Worm (Caenorhabditis elegans) whole organism, mixed stage, embryonic: ENCODE data around the gene F19G12.1.

Source experiments
- M03D4.4 ChIP-seq: sonication (generic microtip); optimal IDR thresholded peaks from 2 replicates; lab custom pipeline; 2017; ENCODE audit warnings: mild to moderate bottlenecking, missing genetic modification characterization, missing compliant biosample characterization
- bed-3 ChIP-seq: fragments of 200-800 bp; sonication (Bioruptor generic); optimal IDR thresholded peaks from 3 replicates; lab custom pipeline; 2018; ENCODE audit warnings: mild to moderate bottlenecking, missing genetic modification characterization, moderate library complexity, missing compliant biosample characterization
- blmp-1 ChIP-seq: fragments of 150-350 bp; optimal IDR thresholded peaks from 2 replicates; lab custom pipeline; 2014; ENCODE audit warnings: missing biosample characterization, missing genetic modification characterization
- ceh-39 ChIP-seq: fragments of 150-350 bp; optimal IDR thresholded peaks from 2 replicates; lab custom pipeline; 2014; ENCODE audit warnings: missing biosample characterization, missing genetic modification characterization
- ceh-43 ChIP-seq: fragments of 200-800 bp; sonication (Bioruptor generic); optimal IDR thresholded peaks from 2 replicates; lab custom pipeline; 2018; ENCODE audit warnings: mild to moderate bottlenecking, missing genetic modification characterization, moderate library complexity, missing compliant biosample characterization
- ceh-83 ChIP-seq: fragments of 200-800 bp; sonication (Bioruptor generic); optimal IDR thresholded peaks from 2 replicates; lab custom pipeline; 2018; ENCODE audit warnings: mild to moderate bottlenecking, missing genetic modification characterization, missing compliant biosample characterization
- ces-1 ChIP-seq: fragments of 150-350 bp; optimal IDR thresholded peaks from 2 replicates; lab custom pipeline; 2014; ENCODE audit warnings: missing biosample characterization, missing genetic modification reagents, missing genetic modification characterization
- cnd-1 ChIP-seq: fragments of 200-800 bp; sonication (Bioruptor generic); optimal IDR thresholded peaks from 2 replicates; lab custom pipeline; 2018; ENCODE audit warnings: mild to moderate bottlenecking, missing genetic modification characterization, missing compliant biosample characterization
- drap-1 ChIP-seq: fragments of 200-800 bp; sonication (Bioruptor generic); optimal IDR thresholded peaks from 3 replicates; lab custom pipeline; 2018; ENCODE audit warnings: mild to moderate bottlenecking, missing genetic modification characterization, missing compliant biosample characterization
- elt-1 ChIP-seq: sonication (generic microtip); optimal IDR thresholded peaks from 2 replicates; lab custom pipeline; 2017; ENCODE audit warnings: missing genetic modification characterization, mild to moderate bottlenecking, missing compliant biosample characterization, antibody characterized with exemption, moderate library complexity, borderline replicate concordance; ENCODE audit not compliant: insufficient read depth
- elt-3 ChIP-seq: fragments of 150-350 bp; optimal IDR thresholded peaks from 2 replicates; lab custom pipeline; 2014; ENCODE audit warnings: missing biosample characterization, missing genetic modification characterization
- flh-1 ChIP-seq: fragments of 200-800 bp; sonication (Bioruptor generic); optimal IDR thresholded peaks from 2 replicates; lab custom pipeline; 2018; ENCODE audit warnings: mild to moderate bottlenecking, missing genetic modification characterization, moderate library complexity, missing compliant biosample characterization
- ham-2 ChIP-seq: fragments of 200-800 bp; sonication (Bioruptor generic); optimal IDR thresholded peaks from 2 replicates; lab custom pipeline; 2018; ENCODE audit warnings: mild to moderate bottlenecking, missing genetic modification characterization, missing compliant biosample characterization
- hlh-1 ChIP-seq: fragments of 150-350 bp; optimal IDR thresholded peaks from 2 replicates; lab custom pipeline; 2014; ENCODE audit warnings: missing biosample characterization, missing genetic modification reagents, missing genetic modification characterization
- lin-13 ChIP-seq: fragments of 150-350 bp; optimal IDR thresholded peaks from 2 replicates; lab custom pipeline; 2014; ENCODE audit warnings: missing biosample characterization, missing genetic modification characterization
- lin-32 ChIP-seq: fragments of 200-800 bp; sonication (Bioruptor generic); optimal IDR thresholded peaks from 2 replicates; lab custom pipeline; 2018; ENCODE audit warnings: mild to moderate bottlenecking, missing genetic modification characterization, missing compliant biosample characterization
- lsy-2 ChIP-seq: fragments of 150-350 bp; optimal IDR thresholded peaks from 2 replicates; lab custom pipeline; 2014; ENCODE audit warnings: missing biosample characterization, missing genetic modification characterization
- mab-5 ChIP-seq: fragments of 150-350 bp; optimal IDR thresholded peaks from 2 replicates; lab custom pipeline; 2014; ENCODE audit warnings: missing biosample characterization, missing genetic modification characterization
- mep-1 ChIP-seq: fragments of 150-350 bp; optimal IDR thresholded peaks from 2 replicates; lab custom pipeline; 2017; ENCODE audit warnings: missing biosample characterization, missing genetic modification reagents, missing genetic modification characterization, inconsistent platforms
- mls-2 ChIP-seq: sonication (generic microtip); optimal IDR thresholded peaks from 2 replicates; lab custom pipeline; 2016; ENCODE audit warnings: mild to moderate bottlenecking, missing genetic modification characterization, moderate library complexity, missing compliant biosample characterization
- nhr-12 ChIP-seq: fragments of 150-350 bp; optimal IDR thresholded peaks from 2 replicates; lab custom pipeline; 2014; ENCODE audit warnings: missing biosample characterization, missing genetic modification characterization
- nhr-2 ChIP-seq: fragments of 150-350 bp; optimal IDR thresholded peaks from 2 replicates; lab custom pipeline; 2014; ENCODE audit warnings: missing biosample characterization, missing genetic modification characterization
- nhr-237 ChIP-seq: fragments of 150-350 bp; optimal IDR thresholded peaks from 2 replicates; lab custom pipeline; 2014; ENCODE audit warnings: missing biosample characterization, missing genetic modification characterization
- nhr-28 ChIP-seq: fragments of 150-350 bp; optimal IDR thresholded peaks from 2 replicates; lab custom pipeline; 2014; ENCODE audit warnings: missing biosample characterization, missing genetic modification characterization
- nhr-76 ChIP-seq: sonication (generic microtip); optimal IDR thresholded peaks from 2 replicates; lab custom pipeline; 2017; ENCODE audit warnings: missing biosample characterization, missing genetic modification characterization
- pha-4 ChIP-seq: fragments of 150-350 bp; optimal IDR thresholded peaks from 2 replicates; lab custom pipeline; 2018; ENCODE audit warnings: missing biosample characterization, missing genetic modification reagents, missing genetic modification characterization
- sem-2 ChIP-seq: fragments of 200-800 bp; sonication (Bioruptor generic); optimal IDR thresholded peaks from 2 replicates; lab custom pipeline; 2018; ENCODE audit warnings: mild to moderate bottlenecking, missing genetic modification characterization, missing compliant biosample characterization
- snpc-4 ChIP-seq: fragments of 150-350 bp; optimal IDR thresholded peaks from 2 replicates; lab custom pipeline; 2014; ENCODE audit warnings: missing biosample characterization, missing genetic modification characterization
- sptf-1 ChIP-seq: sonication (generic microtip); optimal IDR thresholded peaks from 2 replicates; lab custom pipeline; 2017; ENCODE audit warnings: mild to moderate bottlenecking, missing genetic modification characterization, moderate library complexity, missing compliant biosample characterization
- tbx-8 ChIP-seq: fragments of 200-800 bp; sonication (Bioruptor generic); optimal IDR thresholded peaks from 2 replicates; lab custom pipeline; 2018; ENCODE audit warnings: mild to moderate bottlenecking, missing genetic modification characterization, moderate library complexity, missing compliant biosample characterization
- unc-120 ChIP-seq: sonication (generic microtip); optimal IDR thresholded peaks from 2 replicates; lab custom pipeline; 2017; ENCODE audit warnings: missing genetic modification characterization, missing compliant biosample characterization; ENCODE audit not compliant: poor library complexity, severe bottlenecking
- unc-39 ChIP-seq: fragments of 150-350 bp; optimal IDR thresholded peaks from 2 replicates; lab custom pipeline; 2014; ENCODE audit warnings: missing biosample characterization, missing genetic modification characterization
- unc-62 ChIP-seq: fragments of 150-350 bp; optimal IDR thresholded peaks from 2 replicates; lab custom pipeline; 2014; ENCODE audit warnings: missing biosample characterization, missing genetic modification reagents, missing genetic modification characterization
- zip-8 ChIP-seq: fragments of 150-350 bp; optimal IDR thresholded peaks from 2 replicates; lab custom pipeline; 2014; ENCODE audit warnings: missing biosample characterization, missing genetic modification characterization
- ztf-11 ChIP-seq: fragments of 150-350 bp; optimal IDR thresholded peaks from 2 replicates; lab custom pipeline; 2014; ENCODE audit warnings: missing biosample characterization, missing genetic modification characterization

F19G12.1 gene

DNA sequence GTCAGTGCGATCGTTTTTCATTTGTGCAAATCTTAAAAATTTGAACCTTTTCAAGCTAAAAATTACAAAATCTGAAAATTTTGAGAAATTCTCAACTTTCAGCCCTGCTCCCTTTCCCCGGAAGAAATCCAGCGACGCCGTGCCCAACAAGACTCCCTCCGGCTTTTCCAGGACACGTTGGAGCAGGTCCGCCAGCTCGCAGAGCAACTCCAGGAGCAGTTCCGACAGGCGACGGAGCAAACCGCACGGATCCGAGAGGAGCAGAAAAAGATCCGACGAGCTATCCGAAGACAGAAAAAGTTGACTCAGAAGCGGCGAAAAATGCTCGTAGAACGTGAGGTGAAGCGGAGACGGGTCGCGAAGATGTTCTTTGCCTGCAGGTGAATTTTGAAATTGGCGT lies 20.4 kb downstream of the F19G12.1 start:
- TF ChIP-seq mab-5 (tag; lab: Kevin White, UChicago) (no peak), unc-62 (GFP tag; lab: Kevin White, UChicago) (no peak), ztf-11 (tag; lab: Kevin White, UChicago) (no peak), mls-2 (tag; lab: Kevin White, UChicago) (no peak), drap-1 (GFP tag; lab: Kevin White, UChicago) (no peak), nhr-76 (tag; lab: Kevin White, UChicago) (no peak), blmp-1 (tag; lab: Kevin White, UChicago) (no peak), snpc-4 (tag; lab: Kevin White, UChicago) (no peak), zip-8 (no peak), bed-3 (GFP tag; lab: Kevin White, UChicago) (no peak), hlh-1 (no peak), sptf-1 (tag; lab: Kevin White, UChicago) (no peak), sem-2 (no peak), lin-32 (GFP tag; lab: Kevin White, UChicago) (no peak), tbx-8 (no peak), unc-39 (tag; lab: Kevin White, UChicago) (no peak), nhr-237 (tag; lab: Kevin White, UChicago) (no peak), cnd-1 (tag; lab: Kevin White, UChicago) (no peak), nhr-28 (tag; lab: Kevin White, UChicago) (no peak)

DNA sequence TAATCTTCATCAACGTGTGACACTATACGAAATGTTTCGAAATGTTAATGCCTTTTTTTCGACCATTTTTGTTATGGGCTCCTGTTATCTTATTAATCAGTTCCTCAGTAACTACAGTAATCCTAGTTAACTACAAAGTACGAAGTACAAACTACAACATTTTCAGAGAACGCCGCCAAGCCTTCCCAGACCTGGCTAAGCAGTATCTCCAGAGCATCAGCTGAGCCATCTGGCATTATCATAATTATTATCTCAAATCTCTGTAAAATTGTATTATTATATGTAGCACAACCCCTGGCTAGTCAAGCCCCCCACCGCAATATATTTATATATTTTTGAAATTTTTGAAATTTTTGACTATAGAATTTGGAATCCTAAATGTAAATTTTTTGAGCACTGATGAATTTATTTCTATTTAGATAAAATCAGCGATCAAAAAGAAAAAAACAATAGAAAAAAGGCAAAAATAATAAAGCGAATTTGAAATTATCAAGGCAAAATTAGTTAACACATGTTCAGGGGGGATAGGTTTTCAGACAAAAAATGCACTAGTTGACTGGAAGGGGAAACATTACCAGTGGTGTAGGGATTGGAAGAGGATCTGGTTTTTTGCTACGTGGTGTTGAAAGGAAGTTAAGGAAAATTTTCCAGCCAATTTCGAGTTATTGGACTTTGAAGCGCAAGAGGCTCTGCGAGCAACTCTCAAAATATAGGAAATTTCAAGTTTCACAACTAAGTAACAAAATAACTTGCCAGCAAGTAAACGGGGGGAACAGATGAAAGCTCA lies 21.2 kb downstream of the F19G12.1 start:
- TF ChIP-seq bed-3 (GFP tag; lab: Kevin White, UChicago) (no peak), cnd-1 (tag; lab: Kevin White, UChicago) (no peak), drap-1 (GFP tag; lab: Kevin White, UChicago) (no peak), ceh-43 (GFP tag; lab: Kevin White, UChicago) (no peak), mls-2 (tag; lab: Kevin White, UChicago) (no peak), mab-5 (tag; lab: Kevin White, UChicago) (no peak), ham-2 (no peak), lin-13 (no peak)

DNA sequence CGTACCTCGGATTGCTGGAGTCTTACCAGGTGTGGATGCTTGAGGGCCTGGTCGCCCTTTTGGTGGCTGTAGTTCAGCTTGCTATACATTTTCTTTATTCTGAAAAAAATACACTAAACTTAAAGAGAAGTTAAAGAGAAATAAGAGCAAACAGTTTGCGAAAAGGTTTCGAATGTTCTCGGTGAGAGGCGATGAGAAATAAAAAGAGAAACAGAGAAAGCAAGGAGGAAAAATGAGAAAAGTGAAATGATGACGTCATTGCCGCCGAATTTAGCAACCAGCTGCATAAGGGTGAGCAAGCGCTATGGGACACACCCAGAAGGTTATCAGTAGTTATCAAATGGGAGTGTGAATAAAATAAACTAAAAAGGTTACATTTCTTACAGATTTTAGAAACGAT lies 23.0 kb downstream of the F19G12.1 start, which contains the start of gene cebp-1:
Gene cebp-1 (minus strand): TSS at position 99 of the 400 bp plus-strand sequence.
- TF ChIP-seq nhr-28 (tag; lab: Kevin White, UChicago) (no peak), lsy-2 (no peak), zip-8 (no peak), ceh-39 (tag; lab: Kevin White, UChicago) (no peak), ham-2 (no peak), unc-62 (GFP tag; lab: Kevin White, UChicago) (no peak), lin-32 (GFP tag; lab: Kevin White, UChicago) (no peak), ceh-83 (no peak)

DNA sequence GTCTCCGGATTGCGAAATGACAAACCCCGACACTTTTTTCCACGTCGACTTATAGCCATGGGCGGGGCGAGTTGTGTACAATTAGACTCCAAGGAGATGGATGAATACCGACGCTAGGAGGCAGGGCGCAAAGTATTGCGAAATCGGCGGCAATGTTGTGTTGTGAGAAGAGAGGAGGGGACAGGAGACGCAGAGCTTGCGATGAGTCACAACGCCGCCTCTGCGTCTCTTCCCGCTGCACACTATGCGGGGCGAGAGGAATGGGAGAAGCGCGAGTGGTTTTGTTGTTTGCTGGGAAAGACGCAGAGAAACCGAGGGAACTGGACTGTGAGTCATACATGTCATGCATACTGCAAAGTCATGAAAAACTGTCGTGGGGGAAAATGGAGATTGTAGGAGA lies 23.6 kb downstream of the F19G12.1 start:
- TF ChIP-seq nhr-12 (tag; lab: Kevin White, UChicago) (no peak), nhr-28 (tag; lab: Kevin White, UChicago) (no peak), snpc-4 (tag; lab: Kevin White, UChicago) (no peak), lsy-2 (peak; percentile 56), unc-120 (tag; lab: Kevin White, UChicago) (peak; percentile 31), unc-62 (GFP tag; lab: Kevin White, UChicago) (peak; percentile 79), ham-2 (peak; percentile 81), flh-1 (GFP tag; lab: Kevin White, UChicago) (no peak), tbx-8 (no peak), mls-2 (tag; lab: Kevin White, UChicago) (peak; percentile 40), hlh-1 (peak; percentile 58), lin-13 (no peak), ceh-39 (tag; lab: Kevin White, UChicago) (no peak), zip-8 (no peak), nhr-76 (tag; lab: Kevin White, UChicago) (no peak), lin-32 (GFP tag; lab: Kevin White, UChicago) (no peak), ceh-43 (GFP tag; lab: Kevin White, UChicago) (no peak), ztf-11 (tag; lab: Kevin White, UChicago) (peak; percentile 24), sem-2 (no peak), nhr-2 (tag; lab: Kevin White, UChicago) (no peak), cnd-1 (tag; lab: Kevin White, UChicago) (no peak), ces-1 (peak; percentile 52), unc-39 (tag; lab: Kevin White, UChicago) (no peak), bed-3 (GFP tag; lab: Kevin White, UChicago) (no peak), elt-3 (tag; lab: Kevin White, UChicago) (peak; percentile 79), elt-1 (tag; lab: Kevin White, UChicago) (no peak), sptf-1 (tag; lab: Kevin White, UChicago) (peak; percentile 51), nhr-237 (tag; lab: Kevin White, UChicago) (peak; percentile 84), mab-5 (tag; lab: Kevin White, UChicago) (no peak), pha-4 (tag; lab: Kevin White, UChicago) (peak; percentile 79), drap-1 (GFP tag; lab: Kevin White, UChicago) (peak; percentile 69), M03D4.4 (tag; lab: Kevin White, UChicago) (peak; percentile 66), blmp-1 (tag; lab: Kevin White, UChicago) (no peak), mep-1 (tag; lab: Kevin White, UChicago) (peak; percentile 30), ceh-83 (no peak)
